Worm (Caenorhabditis elegans) whole organism, L4 larva: ENCODE data around the gene hira-1.

Source experiments
- D1046.2 ChIP-seq: fragments of 200-800 bp; sonication (Bioruptor generic); IDR thresholded peaks from 2 replicates; pipeline ENCODE4 v1.3.6; 2022; ENCODE audit warnings: missing genetic modification characterization, missing compliant biosample characterization
- F37D6.2 ChIP-seq: sonication (generic microtip); optimal IDR thresholded peaks from 2 replicates; lab custom pipeline; 2016; ENCODE audit warnings: mild to moderate bottlenecking, missing genetic modification characterization, missing compliant biosample characterization
- F44E2.7 ChIP-seq: fragments of 200-800 bp; sonication (Bioruptor generic); IDR thresholded peaks from 2 replicates; pipeline ENCODE4 v2.1.2; 2022; ENCODE audit warnings: missing genetic modification characterization, missing compliant biosample characterization
- T20F7.1 ChIP-seq: fragments of 200-800 bp; sonication (Bioruptor generic); optimal IDR thresholded peaks from 2 replicates; lab custom pipeline; 2018; ENCODE audit warnings: mild to moderate bottlenecking, missing genetic modification characterization, missing compliant biosample characterization
- T26A8.4 ChIP-seq: fragments of 200-800 bp; sonication (Bioruptor generic); IDR thresholded peaks from 2 replicates; pipeline ENCODE4 v1.3.6; 2022; ENCODE audit warnings: missing genetic modification characterization, missing compliant biosample characterization
- Y105C5A.15 ChIP-seq: fragments of 200-800 bp; sonication (Bioruptor generic); IDR thresholded peaks from 2 replicates; pipeline ENCODE4 v1.3.6; 2022; ENCODE audit warnings: missing genetic modification characterization, missing compliant biosample characterization
- Y48G9A.11 ChIP-seq: fragments of 200-800 bp; sonication (Bioruptor generic); IDR thresholded peaks from 2 replicates; pipeline ENCODE4 v1.3.6; 2022; ENCODE audit warnings: missing genetic modification reagents, missing genetic modification characterization, missing compliant biosample characterization
- Y5F2A.4 ChIP-seq: fragments of 200-800 bp; sonication (Bioruptor generic); optimal IDR thresholded peaks from 2 replicates; lab custom pipeline; 2018; ENCODE audit warnings: mild to moderate bottlenecking, missing genetic modification characterization, missing compliant biosample characterization
- ZK337.2 ChIP-seq: fragments of 200-800 bp; sonication (Bioruptor generic); IDR thresholded peaks from 2 replicates; pipeline ENCODE4 v1.3.6; 2022; ENCODE audit warnings: missing genetic modification reagents, missing genetic modification characterization, missing compliant biosample characterization
- ama-1 ChIP-seq: fragments of 150-350 bp; optimal IDR thresholded peaks from 2 replicates; lab custom pipeline; 2014; ENCODE audit warnings: inconsistent platforms, mixed read lengths
- attf-4 ChIP-seq: sonication (generic microtip); optimal IDR thresholded peaks from 3 replicates; lab custom pipeline; 2017; ENCODE audit warnings: missing biosample characterization, missing genetic modification characterization
- ceh-20 ChIP-seq: fragments of 200-800 bp; sonication (Bioruptor generic); IDR thresholded peaks from 2 replicates; pipeline ENCODE4 v1.3.6; 2022; ENCODE audit warnings: missing genetic modification reagents, missing genetic modification characterization, missing compliant biosample characterization
- ceh-44 ChIP-seq: fragments of 200-800 bp; sonication (Bioruptor generic); IDR thresholded peaks from 2 replicates; pipeline ENCODE4 v1.3.6; 2022; ENCODE audit warnings: missing genetic modification reagents, missing genetic modification characterization, missing compliant biosample characterization
- ceh-82 ChIP-seq: sonication (generic microtip); optimal IDR thresholded peaks from 2 replicates; lab custom pipeline; 2017; ENCODE audit warnings: missing biosample characterization, missing genetic modification characterization
- cey-2 ChIP-seq: sonication (generic microtip); optimal IDR thresholded peaks from 3 replicates; lab custom pipeline; 2017; ENCODE audit warnings: missing genetic modification characterization, mild to moderate bottlenecking, missing compliant biosample characterization, antibody characterized with exemption, borderline replicate concordance; ENCODE audit not compliant: insufficient read depth
- ctbp-1 ChIP-seq: fragments of 200-800 bp; sonication (Bioruptor generic); IDR thresholded peaks from 2 replicates; pipeline ENCODE4 v1.3.6; 2022; ENCODE audit warnings: missing genetic modification reagents, missing genetic modification characterization, missing compliant biosample characterization
- daf-12 ChIP-seq: fragments of 150-350 bp; optimal IDR thresholded peaks from 2 replicates; lab custom pipeline; 2014; ENCODE audit warnings: missing biosample characterization, missing genetic modification reagents, missing genetic modification characterization
- daf-19 ChIP-seq: fragments of 200-800 bp; sonication (Bioruptor generic); conservative IDR thresholded peaks from 2 replicates; pipeline ENCODE4 v1.3.6; 2022; ENCODE audit warnings: missing genetic modification characterization, missing compliant biosample characterization
- daf-8 ChIP-seq: fragments of 200-800 bp; sonication (Bioruptor generic); IDR thresholded peaks from 2 replicates; pipeline ENCODE4 v1.3.6; 2022; ENCODE audit warnings: missing genetic modification characterization, missing compliant biosample characterization
- duxl-1 ChIP-seq: sonication (generic microtip); optimal IDR thresholded peaks from 2 replicates; lab custom pipeline; 2016; ENCODE audit warnings: mild to moderate bottlenecking, missing genetic modification characterization, moderate library complexity, missing compliant biosample characterization; ENCODE audit not compliant: poor library complexity
- dve-1 ChIP-seq: sonication (generic microtip); optimal IDR thresholded peaks from 2 replicates; lab custom pipeline; 2017; ENCODE audit warnings: antibody characterized with exemption, mild to moderate bottlenecking, missing genetic modification characterization, missing compliant biosample characterization; ENCODE audit not compliant: insufficient read depth
- egl-27 ChIP-seq: sonication (generic microtip); optimal IDR thresholded peaks from 3 replicates; lab custom pipeline; 2017; ENCODE audit warnings: missing biosample characterization, missing genetic modification reagents, missing genetic modification characterization
- hif-1 ChIP-seq, 2 experiments: sonication (generic microtip); optimal IDR thresholded peaks; 2 replicates each; lab custom pipeline; 2016 to 2017; ENCODE audit warnings: missing compliant biosample characterization in 2 of 2, missing genetic modification characterization in 2 of 2, missing genetic modification reagents in 2 of 2, missing genotype in 2 of 2, mild to moderate bottlenecking in 1 of 2
- hlh-30 ChIP-seq: sonication (generic microtip); optimal IDR thresholded peaks from 2 replicates; lab custom pipeline; 2017; ENCODE audit warnings: antibody characterized with exemption, mild to moderate bottlenecking, missing genetic modification characterization, missing compliant biosample characterization; ENCODE audit not compliant: insufficient read depth
- lin-1 ChIP-seq: fragments of 200-800 bp; sonication (Bioruptor generic); IDR thresholded peaks from 2 replicates; pipeline ENCODE4 v1.3.6; 2022; ENCODE audit warnings: missing genetic modification reagents, missing genetic modification characterization, missing compliant biosample characterization
- lin-15B ChIP-seq: fragments of 150-350 bp; sonication (generic microtip); optimal IDR thresholded peaks from 3 replicates; lab custom pipeline; 2014; ENCODE audit warnings: missing biosample characterization, missing genetic modification characterization
- lin-29 ChIP-seq: fragments of 200-800 bp; sonication (Bioruptor generic); IDR thresholded peaks from 2 replicates; pipeline ENCODE4 v1.3.6; 2022; ENCODE audit warnings: missing genetic modification reagents, missing genetic modification characterization, missing compliant biosample characterization
- lir-3 ChIP-seq: sonication (generic microtip); optimal IDR thresholded peaks from 2 replicates; lab custom pipeline; 2016; ENCODE audit warnings: mild to moderate bottlenecking, missing genetic modification characterization, missing compliant biosample characterization
- lsy-2 ChIP-seq, 2 experiments: fragments of 150-350 bp in 1 of 2; sonication (generic microtip) in 1 of 2; optimal IDR thresholded peaks; 2 replicates each; lab custom pipeline; 2014 to 2017; ENCODE audit warnings: missing biosample characterization in 2 of 2, missing genetic modification characterization in 2 of 2
- madf-9 ChIP-seq: fragments of 200-800 bp; sonication (Bioruptor generic); conservative IDR thresholded peaks from 2 replicates; pipeline ENCODE4 v1.3.6; 2022; ENCODE audit warnings: missing genetic modification reagents, missing genetic modification characterization, missing compliant biosample characterization
- mdl-1 ChIP-seq, 2 experiments: fragments of 150-350 bp in 1 of 2; sonication (generic microtip) in 1 of 2; optimal IDR thresholded peaks; 2 replicates each; lab custom pipeline; 2014 to 2017; ENCODE audit warnings: missing biosample characterization in 2 of 2, missing genetic modification characterization in 2 of 2
- mep-1 ChIP-seq: fragments of 150-350 bp; sonication (generic microtip); optimal IDR thresholded peaks from 3 replicates; lab custom pipeline; 2014; ENCODE audit warnings: missing biosample characterization, missing genetic modification characterization
- nhr-28 ChIP-seq: fragments of 150-350 bp; optimal IDR thresholded peaks from 2 replicates; lab custom pipeline; 2014; ENCODE audit warnings: missing biosample characterization, missing genetic modification characterization
- nhr-76 ChIP-seq: fragments of 150-350 bp; optimal IDR thresholded peaks from 2 replicates; lab custom pipeline; 2014; ENCODE audit warnings: missing biosample characterization, missing genetic modification characterization
- nhr-77 ChIP-seq: fragments of 150-350 bp; optimal IDR thresholded peaks from 2 replicates; lab custom pipeline; 2014; ENCODE audit warnings: missing biosample characterization, missing genetic modification characterization
- pha-4 ChIP-seq, 2 experiments: fragments of 150-350 bp in 1 of 2; fragments of 200-800 bp in 1 of 2; sonication (Bioruptor generic) in 1 of 2; IDR thresholded peaks in 1 of 2; optimal IDR thresholded peaks in 1 of 2; 2 replicates each; pipeline versions ENCODE4 v1.3.6 to Lab custom; 2014 to 2022; ENCODE audit warnings: missing genetic modification characterization in 2 of 2, missing genetic modification reagents in 2 of 2, missing biosample characterization in 1 of 2, missing compliant biosample characterization in 1 of 2
- pqm-1 ChIP-seq: sonication (generic microtip); optimal IDR thresholded peaks from 2 replicates; lab custom pipeline; 2017; ENCODE audit warnings: missing biosample characterization, missing genetic modification characterization
- skn-1 ChIP-seq: fragments of 150-350 bp; optimal IDR thresholded peaks from 2 replicates; lab custom pipeline; 2014; ENCODE audit warnings: missing biosample characterization, missing genetic modification characterization
- snpc-1.2 ChIP-seq: fragments of 200-800 bp; sonication (Bioruptor generic); IDR thresholded peaks from 2 replicates; pipeline ENCODE4 v1.3.6; 2022; ENCODE audit warnings: missing genetic modification reagents, missing genetic modification characterization, missing compliant biosample characterization
- spr-1 ChIP-seq: sonication (generic microtip); optimal IDR thresholded peaks from 2 replicates; lab custom pipeline; 2016; ENCODE audit warnings: mild to moderate bottlenecking, missing genetic modification characterization, missing compliant biosample characterization
- spr-3 ChIP-seq: fragments of 200-800 bp; sonication (Bioruptor generic); optimal IDR thresholded peaks from 2 replicates; lab custom pipeline; 2018; ENCODE audit warnings: mild to moderate bottlenecking, missing genetic modification characterization, missing compliant biosample characterization
- tra-1 ChIP-seq: fragments of 200-800 bp; sonication (Bioruptor generic); IDR thresholded peaks from 2 replicates; pipeline ENCODE4 v1.3.6; 2022; ENCODE audit warnings: missing genetic modification reagents, missing genetic modification characterization, missing compliant biosample characterization
- unc-130 ChIP-seq: sonication (generic microtip); optimal IDR thresholded peaks from 2 replicates; lab custom pipeline; 2016; ENCODE audit warnings: missing genetic modification reagents, missing genetic modification characterization, missing compliant biosample characterization
- unc-62 ChIP-seq, 3 experiments: fragments of 150-350 bp in 1 of 3; sonication (generic microtip); optimal IDR thresholded peaks in 2 of 3; peaks in 1 of 3; 1 replicate in 1 of 3; 2 replicates in 2 of 3; lab custom pipeline; 2014 to 2017; ENCODE audit warnings: missing biosample characterization in 3 of 3, missing genetic modification characterization in 3 of 3, missing genetic modification reagents in 3 of 3, missing genotype in 1 of 3
- vab-7 ChIP-seq: fragments of 200-800 bp; sonication (Bioruptor generic); IDR thresholded peaks from 2 replicates; pipeline ENCODE4 v1.3.6; 2022; ENCODE audit warnings: missing genetic modification reagents, missing genetic modification characterization, missing compliant biosample characterization
- zip-11 ChIP-seq: fragments of 200-800 bp; sonication (Bioruptor generic); IDR thresholded peaks from 2 replicates; pipeline ENCODE4 v1.3.6; 2022; ENCODE audit warnings: missing genetic modification characterization, missing compliant biosample characterization

hira-1 gene

ce11 chrIII:5225321-5225720, 34.4 kb downstream of the hira-1 start, which contains the start of gene nex-1:
TSS of gene nex-1 (plus strand) at chrIII:5225621.
- TF ChIP-seq egl-27 (tag; lab: Kevin White, UChicago) (no peak), T20F7.1 (GFP tag; lab: Kevin White, UChicago) (no peak), unc-62 (GFP tag; optimal IDR thresholded peaks at IDR 0.05 in 1 of 2; lab: Kevin White, UChicago) (peak in 1 of 2 experiments; percentile 23), unc-62 (tag; optimal IDR thresholded peaks at IDR 0.05; lab: Kevin White, UChicago) (no peak), zip-11 (no peak)

DNA sequence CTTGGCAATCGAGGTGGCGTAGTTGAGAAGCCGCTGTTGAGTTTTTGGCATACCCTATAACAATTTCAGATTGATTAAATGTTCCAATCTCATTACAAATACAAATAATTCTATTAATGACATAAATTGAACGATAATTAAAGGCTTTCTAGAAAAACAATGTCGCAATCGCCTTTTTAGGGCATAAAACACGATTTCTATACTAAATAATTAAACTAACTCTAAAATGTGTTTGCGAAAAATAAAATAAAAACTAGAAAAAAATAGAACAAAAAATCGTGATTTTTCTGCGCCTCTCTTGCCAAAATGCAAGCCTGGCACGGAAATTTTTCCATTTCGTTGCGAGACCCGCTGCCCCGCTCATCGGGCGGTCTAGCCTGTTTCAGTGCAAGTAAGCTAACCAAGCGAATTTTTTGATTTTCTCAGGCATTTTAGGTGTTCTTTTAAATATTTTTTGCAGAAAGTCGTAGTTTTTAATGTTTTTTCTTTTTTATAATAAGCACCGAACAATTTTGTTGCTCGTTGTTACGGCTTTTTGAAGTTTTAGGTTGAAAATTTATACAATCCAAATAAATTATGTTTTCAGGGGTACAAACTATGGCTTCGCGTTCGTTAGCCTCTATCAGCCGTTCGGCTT, 37.0 kb downstream of the hira-1 start, which contains the start of the genes C34E10.12, C34E10.10 and atp-2:
Gene C34E10.12 (minus strand): TSS at position 51 of the 637 bp plus-strand sequence.
Gene C34E10.10 (minus strand): TSS at position 54 of the 637 bp plus-strand sequence.
Gene atp-2 (plus strand): TSS at position 587 of the 637 bp plus-strand sequence.
- TF ChIP-seq lin-1 (no peak), daf-8 (GFP tag; lab: Robert Waterston, UW) (no peak), spr-3 (GFP tag; lab: Kevin White, UChicago) (no peak), ZK337.2 (GFP tag; lab: Robert Waterston, UW) (no peak), Y105C5A.15 (GFP tag; lab: Robert Waterston, UW) (no peak), vab-7 (GFP tag; lab: Robert Waterston, UW) (no peak), ceh-44 (GFP tag; lab: Robert Waterston, UW) (no peak), T26A8.4 (GFP tag; lab: Robert Waterston, UW) (peak; percentile 60; the same call in 1 of the 2 replicates), lin-15B (tag; lab: Kevin White, UChicago) (no peak), Y48G9A.11 (GFP tag; lab: Robert Waterston, UW) (no peak), pha-4 (GFP tag; IDR thresholded peaks at IDR 0.05; lab: Robert Waterston, UW) (0 out of 2 replicates have a peak, but pooled peaks have one; percentile 14), pha-4 (tag; optimal IDR thresholded peaks at IDR 0.05; lab: Kevin White, UChicago) (no peak), skn-1 (tag; lab: Kevin White, UChicago) (no peak), Y5F2A.4 (no peak), dve-1 (tag; lab: Kevin White, UChicago) (peak; percentile 92), pqm-1 (tag; lab: Kevin White, UChicago) (peak; percentile 55), duxl-1 (tag; lab: Kevin White, UChicago) (peak; percentile 11), unc-130 (GFP tag; lab: Kevin White, UChicago) (peak; percentile 77), tra-1 (GFP tag; lab: Robert Waterston, UW) (no peak), nhr-76 (no peak), lin-29 (GFP tag; lab: Robert Waterston, UW) (no peak), F37D6.2 (peak; percentile 52), daf-19 (no peak), ama-1 (lab: Kevin White, UChicago) (peak; percentile 88), zip-11 (no peak), lsy-2 (tag; optimal IDR thresholded peaks at IDR 0.05; lab: Kevin White, UChicago) (peak in 1 of 2 experiments; percentile 93), spr-1 (tag; lab: Kevin White, UChicago) (peak; percentile 52), snpc-1.2 (no peak), hif-1 (tag; optimal IDR thresholded peaks at IDR 0.05; lab: Kevin White, UChicago) (peak in 1 of 2 experiments; percentile 77), lir-3 (no peak), egl-27 (tag; lab: Kevin White, UChicago) (no peak), ceh-20 (GFP tag; lab: Robert Waterston, UW) (peak; percentile 47; the same call in 1 of the 2 replicates), daf-12 (tag; lab: Kevin White, UChicago) (no peak), mdl-1 (tag; optimal IDR thresholded peaks at IDR 0.05; lab: Kevin White, UChicago) (peak in 1 of 2 experiments; percentile 28), nhr-28 (tag; lab: Kevin White, UChicago) (peak; percentile 82), ctbp-1 (GFP tag; lab: Robert Waterston, UW) (no peak), madf-9 (no peak), unc-62 (GFP tag; optimal IDR thresholded peaks at IDR 0.05 in 1 of 2; lab: Kevin White, UChicago) (peak in 1 of 2 experiments; percentile 83), unc-62 (tag; optimal IDR thresholded peaks at IDR 0.05; lab: Kevin White, UChicago) (no peak), cey-2 (tag; lab: Kevin White, UChicago) (no peak), D1046.2 (GFP tag; lab: Robert Waterston, UW) (no peak), mep-1 (tag; lab: Kevin White, UChicago) (peak; percentile 95), nhr-77 (peak; percentile 77), attf-4 (tag; lab: Kevin White, UChicago) (no peak), F44E2.7 (GFP tag; lab: Robert Waterston, UW) (no peak), hlh-30 (tag; lab: Kevin White, UChicago) (peak; percentile 77), ceh-82 (tag; lab: Kevin White, UChicago) (no peak)
